Worm (Caenorhabditis elegans): Measurements from ENCODE around the gene E04F6.4.

DNA sequence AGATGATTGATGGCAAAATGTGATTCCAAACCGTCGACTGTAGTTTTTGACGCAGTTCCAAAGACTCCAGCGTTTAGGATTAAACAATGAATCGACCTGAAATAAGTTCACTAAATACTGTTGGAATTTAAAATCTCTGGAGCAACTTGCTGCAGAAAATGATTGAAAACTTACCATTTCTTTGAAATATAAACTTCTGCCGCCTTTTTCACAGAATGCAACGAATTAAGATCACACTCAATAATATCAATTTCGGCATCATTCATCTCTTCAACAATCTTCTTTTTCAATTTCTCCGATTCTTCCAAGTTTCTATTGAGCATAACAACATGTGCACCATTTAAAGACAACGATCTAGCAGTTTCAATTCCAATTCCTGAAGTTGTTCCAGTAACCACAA is 18.4 kb downstream of the E04F6.4 start:
- TF ChIP-seq W03F9.2 (tag; optimal IDR thresholded peaks at IDR 0.05): no peak
- no peak for TF ChIP-seq dao-5 (tag; optimal IDR thresholded peaks at IDR 0.05)
- TF ChIP-seq him-1 (tag; optimal IDR thresholded peaks at IDR 0.05): no peak

Measured in whole organism, L4/young adult.